Fruit fly (Drosophila melanogaster): ENCODE measurements around the gene kmr.

kmr gene

dm6 chr3R:13800430-13800848, 85.4 kb downstream of the kmr start (continued):
- TF ChIP-seq fd102C (GFP tag; optimal IDR thresholded peaks at IDR 0.05), result no peak
- TF ChIP-seq CG18011 (GFP tag; optimal IDR thresholded peaks at IDR 0.05), result peak; percentile 63
- peak; percentile 89 for TF ChIP-seq ara (GFP tag; IDR thresholded peaks at IDR 0.05)
- peak; percentile 70 for TF ChIP-seq Poxn (GFP tag; IDR thresholded peaks at IDR 0.05)
- peak; percentile 91 for TF ChIP-seq CG10366 (GFP tag; IDR thresholded peaks at IDR 0.05)
- peak; percentile 76 for TF ChIP-seq slou (GFP tag; optimal IDR thresholded peaks at IDR 0.05)
- peak; percentile 81 for TF ChIP-seq E2f2 (GFP tag; IDR thresholded peaks at IDR 0.05)
- TF ChIP-seq ind (GFP tag; optimal IDR thresholded peaks at IDR 0.05), result peak; percentile 79
- peak; percentile 38 for TF ChIP-seq CTCF (GFP tag; optimal IDR thresholded peaks at IDR 0.05)
- TF ChIP-seq jigr1 (GFP tag; IDR thresholded peaks at IDR 0.05), result peak; percentile 85
- peak; percentile 69 for TF ChIP-seq CG12071 (GFP tag; optimal IDR thresholded peaks at IDR 0.05)
- TF ChIP-seq CG34376 (GFP tag; optimal IDR thresholded peaks at IDR 0.05), result peak; percentile 94
- peak; percentile 87 for TF ChIP-seq wor (GFP tag; IDR thresholded peaks at IDR 0.05)
- no peak for TF ChIP-seq Dp (GFP tag; optimal IDR thresholded peaks at IDR 0.05)
- TF ChIP-seq Six4 (GFP tag; optimal IDR thresholded peaks at IDR 0.05), result peak; percentile 75
- peak; percentile 96 for TF ChIP-seq Ada2b (GFP tag; IDR thresholded peaks at IDR 0.05)
- peak; percentile 90 for TF ChIP-seq CG2120 (GFP tag; optimal IDR thresholded peaks at IDR 0.05)
- TF ChIP-seq CG5953 (GFP tag; IDR thresholded peaks at IDR 0.05), result peak; percentile 89
- no peak for TF ChIP-seq usp (GFP tag; optimal IDR thresholded peaks at IDR 0.05)
- TF ChIP-seq CG17829 (tag; optimal IDR thresholded peaks at IDR 0.05), result peak; percentile 77
- TF ChIP-seq tup (GFP tag; optimal IDR thresholded peaks at IDR 0.05), result peak; percentile 81
- peak; percentile 95 for TF ChIP-seq chm (GFP tag; IDR thresholded peaks at IDR 0.05)
- peak; percentile 88 for TF ChIP-seq CG18619 (GFP tag; optimal IDR thresholded peaks at IDR 0.05)
- peak; percentile 90 for TF ChIP-seq CG9215 (GFP tag; IDR thresholded peaks at IDR 0.05)
- no peak for TF ChIP-seq sna (GFP tag; IDR thresholded peaks at IDR 0.05; ENCODE audit: partially characterized antibody)
- peak; percentile 27 for TF ChIP-seq CG3838 (GFP tag; optimal IDR thresholded peaks at IDR 0.05)
- TF ChIP-seq CG2202 (tag; optimal IDR thresholded peaks at IDR 0.05), result peak; percentile 77
- no peak for TF ChIP-seq HmgD (GFP tag; optimal IDR thresholded peaks at IDR 0.05)
- peak; percentile 84 for TF ChIP-seq ro (GFP tag; IDR thresholded peaks at IDR 0.05)
- TF ChIP-seq D19B (GFP tag; optimal IDR thresholded peaks at IDR 0.05), result peak; percentile 70
- no peak for TF ChIP-seq Lpt (GFP tag; optimal IDR thresholded peaks at IDR 0.05)
- TF ChIP-seq CG17612 (GFP tag; IDR thresholded peaks at IDR 0.05), result peak; percentile 73
- TF ChIP-seq klu (GFP tag; IDR thresholded peaks at IDR 0.05), result peak; percentile 75
- TF ChIP-seq dan (GFP tag; IDR thresholded peaks at IDR 0.05), result peak; percentile 60; the same call in 1 of the 2 replicates
- peak; percentile 34 for TF ChIP-seq Bdp1 (GFP tag; optimal IDR thresholded peaks at IDR 0.05)
- peak; percentile 79 for TF ChIP-seq CG9437 (GFP tag; optimal IDR thresholded peaks at IDR 0.05)
- TF ChIP-seq vnd (GFP tag; IDR thresholded peaks at IDR 0.05; ENCODE audit: partially characterized antibody), result no peak
- peak; percentile 56 for TF ChIP-seq CG10462 (GFP tag; optimal IDR thresholded peaks at IDR 0.05)
- TF ChIP-seq br (optimal IDR thresholded peaks at IDR 0.05), result no peak
- no peak for TF ChIP-seq CG9876 (GFP tag; optimal IDR thresholded peaks at IDR 0.05)
- peak; percentile 62 for TF ChIP-seq sug (tag; optimal IDR thresholded peaks at IDR 0.05)
- peak; percentile 82 for TF ChIP-seq CG3407 (GFP tag; optimal IDR thresholded peaks at IDR 0.05)
- TF ChIP-seq HHEX (GFP tag; optimal IDR thresholded peaks at IDR 0.05), result peak; percentile 90
- peak; percentile 74 for TF ChIP-seq dimm (GFP tag; IDR thresholded peaks at IDR 0.05)
- TF ChIP-seq luna (GFP tag; optimal IDR thresholded peaks at IDR 0.05), result no peak
- TF ChIP-seq stc (GFP tag; IDR thresholded peaks at IDR 0.05), result peak; percentile 92
- peak; percentile 81 for TF ChIP-seq CG17568 (GFP tag; optimal IDR thresholded peaks at IDR 0.05)
- TF ChIP-seq slbo (GFP tag; IDR thresholded peaks at IDR 0.05), result peak; percentile 95
- TF ChIP-seq nerfin-2 (GFP tag; IDR thresholded peaks at IDR 0.05; ENCODE audit: partially characterized antibody), result no peak; the same call in 1 of the 2 replicates
- TF ChIP-seq CG7928 (GFP tag; optimal IDR thresholded peaks at IDR 0.05), result peak; percentile 41
- no peak for TF ChIP-seq Dip2 (GFP tag; IDR thresholded peaks at IDR 0.05)
- TF ChIP-seq CG16815 (GFP tag; optimal IDR thresholded peaks at IDR 0.05), result peak; percentile 79
- TF ChIP-seq pfk (GFP tag; optimal IDR thresholded peaks at IDR 0.05), result peak; percentile 50
